Fruit fly (Drosophila melanogaster) S2 (cell line): ENCODE results near the gene CG18628.
A peak's percentile ranks its signal among the peaks of the same experiment; 100 is the strongest.

Source experiments
- CG8478 ChIP-seq: fragments of >200 bp; optimal IDR thresholded peaks from 2 replicates; lab custom pipeline; 2018
- CTCF ChIP-seq, 2 experiments: fragments of >200 bp; optimal IDR thresholded peaks; 2 replicates each; lab custom pipeline; 2018

The CG18628 gene

dm6 chr3L:10639440-10639839 lies at the start of gene CG18628:
Gene CG18628 (plus strand): TSS chr3L:10639740.
- TF ChIP-seq CTCF (optimal IDR thresholded peaks at IDR 0.05; lab: Kevin White, UChicago) (no peak), CG8478 (lab: Kevin White, UChicago) (no peak)

- TF ChIP-seq CG8478 (lab: Kevin White, UChicago), result no peak
- no peak for TF ChIP-seq CTCF (optimal IDR thresholded peaks at IDR 0.05; lab: Kevin White, UChicago)
Measured at dm6 chr3L:10599512-10599911, 40.0 kb upstream of the CG18628 start.

dm6 chr3L:10623476-10623875 lies 16.1 kb upstream of the CG18628 start, which contains the start of gene CG42521:
Gene CG42521 (minus strand): TSS chr3L:10623576.
- TF ChIP-seq CTCF (optimal IDR thresholded peaks at IDR 0.05; lab: Kevin White, UChicago) (no peak), CG8478 (lab: Kevin White, UChicago) (no peak)

- TF ChIP-seq CG8478 (lab: Kevin White, UChicago) (no peak), CTCF (optimal IDR thresholded peaks at IDR 0.05; lab: Kevin White, UChicago) (no peak)
Measured at dm6 chr3L:10625499-10625898, 14.0 kb upstream of the CG18628 start, which contains the start of gene CG43127. Gene CG43127 (minus strand): TSS chr3L:10625599.

- no peak for TF ChIP-seq CG8478 (lab: Kevin White, UChicago)
Measured at dm6 chr3L:10626199-10626598, 13.3 kb upstream of the CG18628 start, which contains the start of gene CG34238. Gene CG34238 (plus strand): TSS chr3L:10626499.

- TF ChIP-seq CG8478 (lab: Kevin White, UChicago) (no peak), CTCF (optimal IDR thresholded peaks at IDR 0.05; lab: Kevin White, UChicago) (no peak)
Measured at dm6 chr3L:10628384-10628783, 11.2 kb upstream of the CG18628 start, which contains the start of gene CG14151. Gene CG14151 (minus strand): TSS chr3L:10628484.

dm6 chr3L:10629969-10630368 lies 9.6 kb upstream of the CG18628 start, which contains the start of gene CG42536:
Gene CG42536 (minus strand): TSS chr3L:10630069.
- TF ChIP-seq CG8478 (lab: Kevin White, UChicago), result no peak
- no peak for TF ChIP-seq CTCF (optimal IDR thresholded peaks at IDR 0.05; lab: Kevin White, UChicago)

- TF ChIP-seq CTCF (optimal IDR thresholded peaks at IDR 0.05; lab: Kevin White, UChicago), result peak; percentile 24 to 36
- TF ChIP-seq CG8478 (lab: Kevin White, UChicago), result no peak
Measured at dm6 chr3L:10630885-10631359, 8.6 kb upstream of the CG18628 start, which contains the start of the genes CG42535, CG34001 and hay. Gene CG42535 (minus strand): TSS chr3L:10630935. Gene CG34001 (plus strand): TSS chr3L:10631079. Gene hay (plus strand): TSS chr3L:10631079.

- TF ChIP-seq CTCF (optimal IDR thresholded peaks at IDR 0.05; lab: Kevin White, UChicago), result no peak
Measured at dm6 chr3L:10637819-10638218, 1.7 kb upstream of the CG18628 start, which contains the start of gene Cnep1r2. Gene Cnep1r2 (plus strand): TSS chr3L:10638146.

- no peak for TF ChIP-seq CG8478 (lab: Kevin White, UChicago)
- TF ChIP-seq CTCF (optimal IDR thresholded peaks at IDR 0.05; lab: Kevin White, UChicago), result no peak
Measured at dm6 chr3L:10641589-10641988, 2.0 kb downstream of the CG18628 start, which contains the start of gene CG14154. Gene CG14154 (plus strand): TSS chr3L:10641889.

- TF ChIP-seq CG8478 (lab: Kevin White, UChicago) (no peak), CTCF (optimal IDR thresholded peaks at IDR 0.05; lab: Kevin White, UChicago) (no peak)
Measured at dm6 chr3L:10643228-10643627, 3.7 kb downstream of the CG18628 start, which contains the start of gene CG14153. Gene CG14153 (plus strand): TSS chr3L:10643528.

- TF ChIP-seq CG8478 (lab: Kevin White, UChicago), result no peak
- TF ChIP-seq CTCF (optimal IDR thresholded peaks at IDR 0.05; lab: Kevin White, UChicago), result no peak
Measured at dm6 chr3L:10645965-10646364, 6.4 kb downstream of the CG18628 start.

dm6 chr3L:10647158-10647557 lies 7.6 kb downstream of the CG18628 start:
- TF ChIP-seq CG8478 (lab: Kevin White, UChicago), result no peak

- no peak for TF ChIP-seq CTCF (optimal IDR thresholded peaks at IDR 0.05; lab: Kevin White, UChicago)
- no peak for TF ChIP-seq CG8478 (lab: Kevin White, UChicago)
Measured at dm6 chr3L:10648431-10648830, 8.9 kb downstream of the CG18628 start.

dm6 chr3L:10651271-10651670 lies 11.7 kb downstream of the CG18628 start:
- TF ChIP-seq CTCF (optimal IDR thresholded peaks at IDR 0.05; lab: Kevin White, UChicago), result no peak
- TF ChIP-seq CG8478 (lab: Kevin White, UChicago), result no peak

- TF ChIP-seq CTCF (optimal IDR thresholded peaks at IDR 0.05; lab: Kevin White, UChicago) (no peak), CG8478 (lab: Kevin White, UChicago) (no peak)
Measured at dm6 chr3L:10652487-10652886, 12.9 kb downstream of the CG18628 start.
